Worm (Caenorhabditis elegans): ENCODE data around the gene W04G3.7.

The W04G3.7 gene

ce11 chrX:11085162-11085561, at the start of gene W04G3.7:
Gene W04G3.7, minus strand, starts transcription at chrX:11085262.
- TF ChIP-seq ztf-29 (GFP tag; IDR thresholded peaks at IDR 0.05) (no peak), ref-1 (GFP tag; conservative IDR thresholded peaks at IDR 0.05) (no peak), ztf-23 (GFP tag; IDR thresholded peaks at IDR 0.05) (no peak), klf-2 (GFP tag; conservative IDR thresholded peaks at IDR 0.05) (no peak), tab-1 (GFP tag; IDR thresholded peaks at IDR 0.05) (no peak), flt-1 (GFP tag; IDR thresholded peaks at IDR 0.05) (no peak), med-1 (GFP tag; optimal IDR thresholded peaks at IDR 0.05; ENCODE audit: insufficient read depth) (no peak), T22C8.4 (GFP tag; IDR thresholded peaks at IDR 0.05) (no peak)

ce11 chrX:11132260-11132659, 47.2 kb upstream of the W04G3.7 start:
- TF ChIP-seq ztf-29 (GFP tag; IDR thresholded peaks at IDR 0.05): no peak
- TF ChIP-seq med-1 (GFP tag; optimal IDR thresholded peaks at IDR 0.05; ENCODE audit: insufficient read depth): no peak
- TF ChIP-seq T22C8.4 (GFP tag; IDR thresholded peaks at IDR 0.05): no peak
- TF ChIP-seq tab-1 (GFP tag; IDR thresholded peaks at IDR 0.05): no peak
- no peak for TF ChIP-seq flt-1 (GFP tag; IDR thresholded peaks at IDR 0.05)

DNA sequence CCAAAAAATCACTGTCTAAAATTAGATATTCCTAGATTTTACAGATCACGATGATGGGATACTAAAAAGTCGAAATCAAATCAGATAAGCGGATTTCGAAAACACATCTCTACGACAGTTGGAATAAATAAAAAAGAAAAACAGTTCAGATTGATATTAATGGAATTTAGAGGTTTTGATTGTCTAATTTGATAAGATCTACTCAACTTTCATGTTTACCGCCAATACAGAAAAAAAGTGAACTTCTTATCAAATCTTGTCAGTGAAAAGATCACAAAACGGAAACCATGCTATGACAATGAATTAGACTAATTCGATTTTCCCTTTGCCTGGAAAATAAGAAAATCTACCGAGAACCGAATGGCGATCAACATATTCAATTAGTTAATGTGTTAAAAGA, 41.2 kb upstream of the W04G3.7 start:
- TF ChIP-seq ztf-29 (GFP tag; IDR thresholded peaks at IDR 0.05) (no peak), med-1 (GFP tag; optimal IDR thresholded peaks at IDR 0.05; ENCODE audit: insufficient read depth) (no peak), T22C8.4 (GFP tag; IDR thresholded peaks at IDR 0.05) (no peak), ref-1 (GFP tag; conservative IDR thresholded peaks at IDR 0.05) (no peak), ztf-23 (GFP tag; IDR thresholded peaks at IDR 0.05) (no peak), klf-2 (GFP tag; conservative IDR thresholded peaks at IDR 0.05) (no peak), flt-1 (GFP tag; IDR thresholded peaks at IDR 0.05) (no peak), cog-1 (tag; optimal IDR thresholded peaks at IDR 0.05) (no peak), tab-1 (GFP tag; IDR thresholded peaks at IDR 0.05) (no peak)

DNA sequence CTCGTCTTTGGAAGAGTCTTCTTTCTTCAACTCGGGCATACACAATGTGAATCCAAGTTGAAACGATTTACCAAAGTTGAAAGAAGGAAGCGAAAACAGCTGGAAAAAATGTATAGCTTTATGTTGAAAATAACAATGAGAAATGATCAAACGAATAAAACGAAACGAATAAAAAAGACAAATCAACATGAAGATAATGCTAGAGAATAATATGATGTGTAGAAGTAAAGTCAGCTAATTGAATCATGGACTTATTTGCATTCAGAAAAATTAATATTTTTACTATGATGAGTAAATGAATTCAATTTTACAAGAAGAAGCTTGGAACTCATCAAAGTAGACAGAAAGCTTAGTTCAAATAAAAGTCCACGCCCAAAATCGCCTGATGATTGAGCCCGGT, 40.5 kb upstream of the W04G3.7 start, which contains the start of gene alr-1:
alr-1 (minus strand) TSS at position 101 of the 400 bp plus-strand sequence.
- TF ChIP-seq ztf-23 (GFP tag; IDR thresholded peaks at IDR 0.05) (no peak), ztf-29 (GFP tag; IDR thresholded peaks at IDR 0.05) (no peak), T22C8.4 (GFP tag; IDR thresholded peaks at IDR 0.05) (no peak), klf-2 (GFP tag; conservative IDR thresholded peaks at IDR 0.05) (no peak), flt-1 (GFP tag; IDR thresholded peaks at IDR 0.05) (no peak), med-1 (GFP tag; optimal IDR thresholded peaks at IDR 0.05; ENCODE audit: insufficient read depth) (no peak), cog-1 (tag; optimal IDR thresholded peaks at IDR 0.05) (no peak), tab-1 (GFP tag; IDR thresholded peaks at IDR 0.05) (no peak), ref-1 (GFP tag; conservative IDR thresholded peaks at IDR 0.05) (no peak)

ce11 chrX:11123998-11124397, 38.9 kb upstream of the W04G3.7 start:
- no peak for TF ChIP-seq ztf-29 (GFP tag; IDR thresholded peaks at IDR 0.05)
- no peak for TF ChIP-seq med-1 (GFP tag; optimal IDR thresholded peaks at IDR 0.05; ENCODE audit: insufficient read depth)
- TF ChIP-seq tab-1 (GFP tag; IDR thresholded peaks at IDR 0.05): no peak
- no peak for TF ChIP-seq klf-2 (GFP tag; conservative IDR thresholded peaks at IDR 0.05)
- no peak for TF ChIP-seq T22C8.4 (GFP tag; IDR thresholded peaks at IDR 0.05)
- no peak for TF ChIP-seq ref-1 (GFP tag; conservative IDR thresholded peaks at IDR 0.05)
- TF ChIP-seq ztf-23 (GFP tag; IDR thresholded peaks at IDR 0.05): no peak
- no peak for TF ChIP-seq cog-1 (tag; optimal IDR thresholded peaks at IDR 0.05)
- TF ChIP-seq flt-1 (GFP tag; IDR thresholded peaks at IDR 0.05): no peak

ce11 chrX:11122412-11122811, 37.4 kb upstream of the W04G3.7 start:
- TF ChIP-seq flt-1 (GFP tag; IDR thresholded peaks at IDR 0.05): no peak
- TF ChIP-seq cog-1 (tag; optimal IDR thresholded peaks at IDR 0.05): no peak

DNA sequence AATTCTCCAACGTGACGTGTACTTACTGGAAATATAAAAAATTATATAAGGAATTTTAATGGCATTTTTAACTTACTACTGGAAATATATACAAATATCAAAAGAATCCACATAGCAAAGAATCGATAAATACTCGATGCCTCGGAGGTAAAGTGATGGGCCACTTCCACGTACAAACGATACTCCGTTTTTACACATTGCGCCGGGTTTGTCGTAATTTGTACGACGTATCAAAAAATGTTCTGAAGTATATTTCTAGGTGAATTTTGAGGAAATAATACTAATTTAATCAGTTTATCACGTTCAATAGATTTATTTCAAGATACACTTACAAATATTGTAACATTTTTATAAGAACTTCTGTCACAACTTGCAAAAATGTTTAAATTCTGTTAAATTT, 35.7 kb upstream of the W04G3.7 start, which contains the start of gene R08B4.3:
R08B4.3 (minus strand) TSS at position 198 of the 400 bp plus-strand sequence.
- TF ChIP-seq med-1 (GFP tag; optimal IDR thresholded peaks at IDR 0.05; ENCODE audit: insufficient read depth) (no peak), cog-1 (tag; optimal IDR thresholded peaks at IDR 0.05) (no peak), tab-1 (GFP tag; IDR thresholded peaks at IDR 0.05) (no peak), ztf-29 (GFP tag; IDR thresholded peaks at IDR 0.05) (no peak), klf-2 (GFP tag; conservative IDR thresholded peaks at IDR 0.05) (no peak), T22C8.4 (GFP tag; IDR thresholded peaks at IDR 0.05) (no peak), ref-1 (GFP tag; conservative IDR thresholded peaks at IDR 0.05) (no peak), ztf-23 (GFP tag; IDR thresholded peaks at IDR 0.05) (no peak), flt-1 (GFP tag; IDR thresholded peaks at IDR 0.05) (no peak)

ce11 chrX:11116723-11117122, 31.7 kb upstream of the W04G3.7 start, which contains the start of gene nlp-66:
Gene nlp-66, minus strand, starts transcription at chrX:11116823.
- TF ChIP-seq med-1 (GFP tag; optimal IDR thresholded peaks at IDR 0.05; ENCODE audit: insufficient read depth) (no peak), tab-1 (GFP tag; IDR thresholded peaks at IDR 0.05) (no peak), klf-2 (GFP tag; conservative IDR thresholded peaks at IDR 0.05) (no peak), ref-1 (GFP tag; conservative IDR thresholded peaks at IDR 0.05) (no peak), ztf-23 (GFP tag; IDR thresholded peaks at IDR 0.05) (no peak), cog-1 (tag; optimal IDR thresholded peaks at IDR 0.05) (no peak), T22C8.4 (GFP tag; IDR thresholded peaks at IDR 0.05) (no peak)

DNA sequence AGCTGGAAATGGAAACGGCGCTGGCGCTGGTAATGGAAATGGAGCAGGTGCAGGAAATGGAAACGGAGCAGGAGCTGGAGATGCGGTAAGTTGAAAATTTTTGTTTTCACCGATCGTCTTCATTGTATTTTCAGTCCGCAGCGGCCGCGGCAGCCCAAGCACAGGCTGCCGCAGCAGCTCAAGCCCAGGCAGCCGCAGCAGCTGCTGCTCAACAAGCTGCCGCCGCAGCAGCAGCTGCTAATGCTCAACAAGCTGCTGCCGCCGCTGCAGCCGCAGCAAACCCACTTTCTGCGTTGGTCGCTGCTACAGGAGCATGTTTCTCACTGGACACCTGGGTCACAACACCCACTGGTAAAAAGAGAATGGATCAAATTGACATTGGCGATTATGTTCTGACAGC, 29.4 kb upstream of the W04G3.7 start:
- TF ChIP-seq ztf-29 (GFP tag; IDR thresholded peaks at IDR 0.05) (no peak), tab-1 (GFP tag; IDR thresholded peaks at IDR 0.05) (no peak), T22C8.4 (GFP tag; IDR thresholded peaks at IDR 0.05) (no peak)

- TF ChIP-seq tab-1 (GFP tag; IDR thresholded peaks at IDR 0.05) (no peak), klf-2 (GFP tag; conservative IDR thresholded peaks at IDR 0.05) (no peak), ztf-23 (GFP tag; IDR thresholded peaks at IDR 0.05) (no peak), cog-1 (tag; optimal IDR thresholded peaks at IDR 0.05) (no peak), flt-1 (GFP tag; IDR thresholded peaks at IDR 0.05) (no peak), T22C8.4 (GFP tag; IDR thresholded peaks at IDR 0.05) (no peak)
Measured at ce11 chrX:11109200-11109599, 24.1 kb upstream of the W04G3.7 start, which contains the start of gene grd-1. Gene grd-1, plus strand, starts transcription at chrX:11109440.

DNA sequence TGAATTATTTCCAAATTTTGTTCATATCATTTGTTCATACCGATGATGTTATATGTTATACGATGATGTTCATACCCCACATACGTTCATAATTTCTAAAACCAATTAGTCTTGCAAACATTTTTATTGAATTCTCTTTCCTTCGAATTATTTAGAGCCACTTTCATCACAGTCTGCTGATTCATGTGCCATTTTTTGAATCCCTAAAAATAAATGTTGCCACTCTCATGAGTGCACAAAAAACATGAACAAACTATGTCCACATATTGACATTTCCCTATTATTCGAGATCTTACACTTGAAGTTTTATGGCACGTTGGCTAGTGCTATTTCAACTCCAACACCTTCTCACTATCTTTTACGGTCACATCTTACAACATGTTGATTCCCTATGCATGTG, 22.0 kb upstream of the W04G3.7 start, which contains the start of gene clc-17:
clc-17 (plus strand) TSS at position 301 of the 400 bp plus-strand sequence.
- no peak for TF ChIP-seq T22C8.4 (GFP tag; IDR thresholded peaks at IDR 0.05)
- TF ChIP-seq cog-1 (tag; optimal IDR thresholded peaks at IDR 0.05): no peak
- no peak for TF ChIP-seq ztf-29 (GFP tag; IDR thresholded peaks at IDR 0.05)
- no peak for TF ChIP-seq ztf-23 (GFP tag; IDR thresholded peaks at IDR 0.05)
- no peak for TF ChIP-seq flt-1 (GFP tag; IDR thresholded peaks at IDR 0.05)

All from whole organism, midembryonic.